Worm (Caenorhabditis elegans): Measurements from ENCODE around the gene sir-2.2.

Gene sir-2.2

DNA sequence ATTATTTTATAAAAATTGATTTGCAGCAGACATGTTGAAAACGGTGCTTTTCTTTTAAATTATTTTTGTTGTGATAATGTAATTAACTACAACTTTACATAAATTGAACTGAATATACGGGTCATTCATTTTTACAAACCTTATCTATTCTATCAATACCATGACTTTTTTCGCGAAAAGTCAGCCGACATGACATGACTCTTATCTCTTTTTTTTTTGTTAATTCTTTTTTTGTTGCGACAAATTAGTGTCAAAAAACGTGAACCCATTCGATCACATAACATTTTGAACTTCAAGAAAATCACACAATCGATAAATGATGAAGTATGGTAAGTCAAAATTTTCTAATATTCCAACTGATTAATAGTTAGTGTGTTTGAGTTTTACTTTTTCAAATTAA, at the start of gene sir-2.2:
Gene sir-2.2, plus strand, starts transcription at position 34 of the 400 bp plus-strand sequence.
- TF ChIP-seq unc-62 (GFP tag; optimal IDR thresholded peaks at IDR 0.05), result no peak

DNA sequence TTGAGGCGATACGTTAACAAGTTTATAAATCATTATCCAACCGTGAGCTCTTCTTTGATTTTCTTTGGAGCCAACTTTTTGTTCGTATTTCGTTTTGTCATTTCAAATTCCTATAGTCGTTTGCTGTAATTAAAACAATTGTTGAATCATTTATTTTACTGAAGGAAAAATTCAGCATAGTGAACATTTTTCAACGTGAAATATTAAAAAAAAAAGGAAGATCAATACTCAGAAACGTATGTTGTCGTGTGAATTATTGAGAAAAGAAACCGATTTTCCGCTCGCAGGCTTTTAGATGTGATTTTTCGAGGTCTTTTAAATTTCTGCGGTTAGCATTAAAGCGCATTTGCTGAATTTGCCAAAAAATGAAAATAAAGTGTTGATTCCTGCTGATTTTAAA, 49.0 kb upstream of the sir-2.2 start, which contains the start of gene phf-33:
Gene phf-33, minus strand, starts transcription at position 101 of the 400 bp plus-strand sequence.
- TF ChIP-seq unc-62 (GFP tag; optimal IDR thresholded peaks at IDR 0.05), result no peak

DNA sequence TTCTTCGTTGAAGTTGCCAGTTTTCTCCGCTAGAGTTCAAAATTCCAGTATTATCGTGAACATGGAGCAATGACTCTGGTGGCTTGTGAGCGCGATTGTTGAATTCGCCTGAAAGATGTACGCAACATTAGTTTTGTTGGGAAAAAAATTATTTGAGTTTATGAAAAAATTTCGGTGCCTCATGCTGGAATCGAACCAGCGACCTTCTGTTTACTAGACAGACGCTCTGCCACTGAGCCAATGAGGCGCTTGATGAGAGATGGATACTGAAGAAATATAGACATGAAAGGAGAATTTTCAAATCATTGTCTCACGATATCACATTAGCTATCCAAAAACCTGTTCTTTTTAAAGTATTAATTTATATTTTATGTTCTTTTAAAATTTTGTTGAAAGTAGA, 44.4 kb upstream of the sir-2.2 start:
- TF ChIP-seq unc-62 (GFP tag; optimal IDR thresholded peaks at IDR 0.05), result no peak

DNA sequence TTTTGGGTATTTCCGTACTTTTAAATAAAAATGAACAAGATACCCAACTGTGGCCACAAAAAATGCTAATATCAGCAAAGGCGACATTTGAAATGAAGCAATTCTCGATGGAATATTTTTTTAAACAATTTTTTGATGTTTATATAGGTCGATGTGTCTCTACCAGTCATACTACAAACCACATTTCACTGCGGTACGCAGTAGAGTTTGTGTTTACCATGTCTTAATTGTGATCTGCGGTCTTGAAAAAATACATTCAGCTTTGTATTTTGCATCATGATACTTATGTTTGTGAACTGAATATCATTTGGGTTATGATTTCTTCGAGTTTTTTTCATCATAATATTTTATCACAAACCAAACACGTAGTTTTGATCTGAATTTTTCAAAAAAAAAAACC, 43.8 kb upstream of the sir-2.2 start, which contains the start of gene cyp-14A4:
Gene cyp-14A4, minus strand, starts transcription at position 107 of the 400 bp plus-strand sequence.
- TF ChIP-seq unc-62 (GFP tag; optimal IDR thresholded peaks at IDR 0.05), result no peak

DNA sequence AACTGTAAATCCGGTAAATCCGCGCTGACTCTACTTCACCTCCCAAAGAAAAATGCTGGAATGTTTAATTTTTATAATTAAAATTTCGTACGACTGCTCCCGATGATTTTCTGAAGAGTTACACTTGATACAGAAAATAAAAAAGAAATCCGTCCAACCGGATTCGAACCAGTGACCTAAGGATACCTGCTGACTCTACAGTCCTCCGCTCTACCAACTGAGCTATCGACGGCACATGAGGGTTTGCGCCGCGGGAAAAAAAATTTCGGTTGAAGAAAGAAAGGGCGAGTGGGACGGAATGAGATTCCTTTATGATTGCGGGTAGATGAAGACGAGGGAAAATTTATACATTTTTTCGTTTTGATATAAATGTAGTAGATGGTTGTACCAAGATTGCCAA, 43.2 kb upstream of the sir-2.2 start:
- no peak for TF ChIP-seq unc-62 (GFP tag; optimal IDR thresholded peaks at IDR 0.05)

DNA sequence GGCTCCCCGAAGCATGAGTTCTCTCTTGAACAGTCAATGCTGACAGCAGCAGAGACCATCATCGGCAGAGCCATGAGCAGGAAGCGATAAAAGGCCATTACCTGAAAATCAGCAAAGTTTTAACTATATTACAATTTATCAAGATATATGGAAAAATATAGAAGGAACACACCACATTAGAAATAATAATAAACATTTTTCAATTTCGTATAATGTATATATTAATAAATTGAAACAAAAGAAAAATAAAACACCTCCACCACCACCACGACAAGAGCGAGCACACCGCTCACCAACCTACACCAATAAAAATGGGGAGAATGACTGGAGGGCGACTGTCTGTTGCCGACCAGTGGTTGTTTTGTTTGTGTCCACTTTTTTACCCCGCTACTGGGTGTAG, 41.3 kb upstream of the sir-2.2 start, which contains the start of gene R04D3.2:
Gene R04D3.2, minus strand, starts transcription at position 101 of the 400 bp plus-strand sequence.
- no peak for TF ChIP-seq unc-62 (GFP tag; optimal IDR thresholded peaks at IDR 0.05)

DNA sequence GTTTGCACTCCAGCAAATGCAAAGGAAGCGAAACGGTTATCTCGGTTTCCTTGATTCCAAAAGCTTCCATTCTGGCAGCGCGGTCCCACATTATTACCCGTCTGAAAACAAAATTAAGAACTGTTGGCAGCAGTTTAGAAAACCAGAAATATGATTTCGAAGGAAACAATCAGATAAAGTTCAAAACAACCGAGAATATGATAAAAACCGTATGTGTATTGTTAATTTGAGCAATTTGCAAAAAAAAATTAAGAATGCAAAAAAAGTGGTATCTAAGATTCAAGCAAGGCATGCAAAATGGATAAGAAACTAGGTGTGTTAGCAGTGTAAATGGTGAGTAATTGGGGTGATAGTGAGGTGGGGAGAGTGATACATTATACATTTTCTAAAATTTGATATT, 39.2 kb upstream of the sir-2.2 start, which contains the start of gene R04D3.4:
Gene R04D3.4, minus strand, starts transcription at position 101 of the 400 bp plus-strand sequence.
- TF ChIP-seq unc-62 (GFP tag; optimal IDR thresholded peaks at IDR 0.05), result no peak

DNA sequence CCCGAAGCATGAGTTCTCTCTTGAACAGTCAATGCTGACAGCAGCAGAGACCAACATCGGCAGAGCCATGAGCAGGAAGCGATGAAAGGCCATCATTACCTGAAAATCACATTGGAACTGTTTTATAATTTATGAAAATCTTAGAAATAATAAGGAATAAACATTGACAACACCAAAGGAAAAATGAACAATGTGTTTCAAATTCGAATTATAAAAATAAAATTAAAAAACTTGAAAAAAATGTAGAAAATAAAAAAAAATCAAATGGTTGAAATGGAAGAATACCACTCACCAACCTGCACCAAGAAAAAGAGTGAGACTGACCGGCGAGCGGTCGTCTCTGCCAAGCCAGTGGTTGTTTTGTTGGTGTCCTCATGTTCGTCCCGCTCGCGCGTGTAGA, 37.3 kb upstream of the sir-2.2 start, which contains the start of gene R04D3.3:
Gene R04D3.3, minus strand, starts transcription at position 101 of the 400 bp plus-strand sequence.
- TF ChIP-seq unc-62 (GFP tag; optimal IDR thresholded peaks at IDR 0.05), result no peak

DNA sequence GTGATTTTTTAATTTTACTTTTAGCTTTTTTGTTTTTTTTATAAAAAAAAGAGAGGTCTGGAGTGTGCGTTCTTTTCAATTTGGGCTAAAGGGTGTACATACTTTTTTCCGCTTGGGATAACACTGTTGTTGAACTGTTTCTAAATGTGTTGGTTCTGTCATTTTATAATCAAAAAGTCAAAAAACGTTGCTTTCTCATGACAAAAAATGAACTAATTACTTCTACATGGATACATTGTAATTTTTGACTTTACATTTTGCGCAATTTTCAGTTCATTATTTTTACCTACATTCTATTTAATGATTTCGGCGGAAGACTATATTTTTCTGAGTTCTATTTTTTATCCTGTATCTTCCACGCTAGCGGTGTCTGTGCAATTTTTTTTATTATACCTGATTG, 36.4 kb upstream of the sir-2.2 start, which contains the start of gene srd-38:
Gene srd-38, plus strand, starts transcription at position 301 of the 400 bp plus-strand sequence.
- TF ChIP-seq unc-62 (GFP tag; optimal IDR thresholded peaks at IDR 0.05), result no peak

DNA sequence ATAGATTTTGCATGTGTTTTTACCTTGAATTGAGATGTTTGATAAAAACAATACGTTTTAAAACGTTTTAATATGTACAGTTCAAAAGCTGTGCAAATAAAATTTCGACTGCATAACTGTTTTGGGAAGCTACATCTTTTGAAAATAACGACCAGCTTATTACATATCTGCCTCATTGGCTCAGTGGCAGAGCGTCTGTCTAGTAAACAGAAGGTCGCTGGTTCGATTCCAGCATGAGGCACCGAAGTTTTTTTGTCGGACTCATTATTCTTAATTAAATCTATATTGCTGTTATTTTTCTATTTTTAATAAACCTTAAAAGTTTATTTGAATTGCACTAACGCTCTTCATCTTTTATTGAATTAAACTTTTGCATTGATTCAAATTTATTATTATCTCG, 34.8 kb upstream of the sir-2.2 start:
- no peak for TF ChIP-seq unc-62 (GFP tag; optimal IDR thresholded peaks at IDR 0.05)

DNA sequence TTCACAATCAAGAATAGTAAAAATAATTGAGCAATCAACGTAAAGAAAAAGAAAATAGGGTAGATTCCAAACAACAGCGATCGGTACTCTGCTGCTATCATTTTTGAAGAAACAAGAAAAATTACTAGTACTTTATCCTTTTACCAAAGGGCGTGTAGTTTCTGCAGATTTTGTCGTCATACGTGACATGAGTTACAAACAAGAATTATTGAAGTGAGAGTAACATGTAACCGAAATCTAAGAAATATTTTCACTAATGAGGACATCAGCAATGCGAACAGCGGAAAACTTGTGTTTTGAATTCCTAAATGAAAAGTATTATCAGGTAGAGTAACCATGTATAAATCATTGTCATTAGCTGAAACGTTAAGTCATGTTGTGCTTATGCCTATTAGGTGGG, 33.2 kb upstream of the sir-2.2 start, which contains the start of gene srd-36:
Gene srd-36, minus strand, starts transcription at position 101 of the 400 bp plus-strand sequence.
- TF ChIP-seq unc-62 (GFP tag; optimal IDR thresholded peaks at IDR 0.05), result no peak

DNA sequence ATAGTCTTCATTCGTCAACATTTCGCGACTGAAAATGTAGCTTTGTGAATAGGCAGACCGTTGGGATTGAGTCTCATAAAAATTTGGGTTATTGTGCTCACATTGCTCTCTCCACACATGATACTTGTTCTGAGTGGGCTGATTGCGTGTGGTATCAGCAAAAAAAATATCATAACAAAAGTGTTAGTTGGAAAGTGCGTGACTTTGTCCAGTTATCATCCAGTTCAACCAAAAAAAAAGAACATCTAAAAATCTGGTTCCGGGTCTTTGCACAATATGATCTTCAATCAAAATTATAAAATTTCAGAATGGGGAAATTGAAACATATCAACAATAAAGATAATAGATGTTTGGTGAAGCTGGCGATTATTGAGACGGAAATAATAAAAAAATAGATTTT, 27.4 kb upstream of the sir-2.2 start, which contains the start of gene srd-39:
Gene srd-39, minus strand, starts transcription at position 101 of the 400 bp plus-strand sequence.
- TF ChIP-seq unc-62 (GFP tag; optimal IDR thresholded peaks at IDR 0.05), result no peak

DNA sequence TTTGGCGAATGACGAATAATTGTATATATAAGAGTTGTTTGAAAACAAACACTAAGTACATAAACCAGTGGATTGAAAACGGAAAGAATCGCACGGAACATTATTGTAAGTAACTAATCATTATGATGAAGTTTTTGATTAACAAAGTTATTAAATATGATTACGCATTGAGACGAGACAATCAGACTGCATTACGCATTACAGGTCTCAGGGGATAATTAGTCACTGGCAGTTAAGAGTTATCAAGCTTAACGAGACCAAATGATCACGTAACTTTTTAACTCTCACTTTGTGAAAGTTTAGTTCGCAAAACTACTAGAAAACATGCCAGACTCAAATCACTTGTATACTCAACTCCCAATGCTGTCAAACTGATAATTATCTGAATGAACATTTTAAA, 24.5 kb upstream of the sir-2.2 start, which contains the start of gene srd-42:
Gene srd-42, minus strand, starts transcription at position 101 of the 400 bp plus-strand sequence.
- TF ChIP-seq unc-62 (GFP tag; optimal IDR thresholded peaks at IDR 0.05), result no peak

DNA sequence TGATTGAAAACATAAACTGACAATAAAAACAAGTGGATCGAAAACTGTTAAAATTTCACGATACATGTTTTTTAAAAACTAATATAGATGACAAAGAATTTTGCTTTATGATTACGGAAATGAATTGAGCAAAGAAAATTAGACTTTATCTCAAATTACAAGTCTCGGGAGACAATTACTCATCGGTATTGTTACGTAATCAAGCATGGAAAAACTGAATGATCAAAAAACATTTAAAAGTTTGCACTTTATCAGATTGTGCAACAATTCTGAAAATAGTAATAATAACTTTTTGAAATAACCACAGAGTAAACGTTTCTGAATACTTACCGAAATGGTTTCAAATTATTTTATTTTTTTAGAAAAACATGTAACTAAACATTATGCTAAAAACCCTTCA, 22.1 kb upstream of the sir-2.2 start, which contains the start of gene srd-43:
Gene srd-43, minus strand, starts transcription at position 66 of the 400 bp plus-strand sequence.
- TF ChIP-seq unc-62 (GFP tag; optimal IDR thresholded peaks at IDR 0.05), result no peak

DNA sequence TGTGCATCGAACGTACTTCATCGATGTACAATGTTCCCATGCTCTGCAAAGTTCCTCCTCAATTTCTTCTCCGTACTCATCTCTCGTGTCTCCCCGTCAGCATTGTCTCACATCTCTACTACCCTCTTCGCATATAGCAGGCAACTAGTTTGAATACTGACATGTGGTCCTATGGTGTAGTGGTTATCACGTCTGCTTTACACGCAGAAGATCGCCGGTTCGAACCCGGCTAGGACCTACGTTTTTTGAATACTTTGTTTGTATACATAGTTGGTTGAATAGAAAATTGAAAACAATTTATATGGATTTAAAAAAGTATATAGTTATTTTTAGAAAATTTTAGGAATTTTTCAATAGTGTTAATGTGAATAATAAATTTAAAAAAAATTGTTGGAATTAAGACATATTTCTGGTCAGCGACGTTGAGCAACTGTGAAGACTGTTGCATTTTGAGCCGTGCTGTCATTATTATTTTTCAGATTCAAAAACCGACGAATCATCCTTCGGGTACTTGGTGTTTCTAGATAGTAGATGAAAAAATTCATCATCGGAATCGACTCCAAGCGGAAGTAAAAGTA, 20.9 kb upstream of the sir-2.2 start:
- TF ChIP-seq unc-62 (GFP tag; optimal IDR thresholded peaks at IDR 0.05), result no peak

DNA sequence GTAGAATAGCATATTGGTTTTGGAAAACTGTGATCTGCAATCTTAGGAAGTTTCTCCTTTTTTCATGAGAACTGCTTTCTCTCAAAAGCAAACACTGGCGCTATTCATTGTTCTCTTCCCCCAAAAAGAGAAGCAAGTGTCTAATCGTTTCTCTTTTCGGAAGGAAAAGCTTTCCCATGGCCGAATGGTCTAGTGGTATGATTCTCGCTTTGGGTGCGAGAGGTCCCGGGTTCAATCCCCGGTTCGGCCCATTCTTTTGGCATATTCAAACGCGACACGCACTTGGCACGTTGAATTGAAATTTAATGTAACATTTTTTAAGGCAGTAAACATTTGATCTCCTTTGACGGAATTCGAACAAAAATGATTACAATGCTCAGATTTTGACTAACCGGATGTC, 20.0 kb upstream of the sir-2.2 start:
- TF ChIP-seq unc-62 (GFP tag; optimal IDR thresholded peaks at IDR 0.05), result no peak

DNA sequence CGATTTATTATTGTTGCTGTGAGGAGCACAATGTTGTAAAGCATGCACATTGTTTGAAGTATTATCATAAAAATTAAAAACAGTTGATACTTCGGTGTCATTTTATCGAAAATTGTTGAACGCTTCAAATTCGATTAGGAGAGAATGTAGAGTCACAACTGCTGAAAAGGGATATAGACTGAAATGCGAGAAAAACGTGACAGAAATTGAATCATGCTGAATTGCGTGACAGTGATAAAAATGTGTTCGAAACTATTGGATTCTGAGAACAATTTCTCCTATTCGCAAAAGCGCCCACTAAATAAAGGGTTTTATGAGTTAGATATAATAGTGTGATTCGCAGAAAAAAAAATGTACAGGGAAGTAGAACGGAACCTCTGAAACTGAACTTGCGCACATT, 19.1 kb upstream of the sir-2.2 start, which contains the start of gene srxa-8:
Gene srxa-8, minus strand, starts transcription at position 101 of the 400 bp plus-strand sequence.
- TF ChIP-seq unc-62 (GFP tag; optimal IDR thresholded peaks at IDR 0.05), result no peak

All from whole organism, dauer.